Worm (Caenorhabditis elegans): ENCODE results near the gene Y24D9A.7.

The Y24D9A.7 gene

DNA sequence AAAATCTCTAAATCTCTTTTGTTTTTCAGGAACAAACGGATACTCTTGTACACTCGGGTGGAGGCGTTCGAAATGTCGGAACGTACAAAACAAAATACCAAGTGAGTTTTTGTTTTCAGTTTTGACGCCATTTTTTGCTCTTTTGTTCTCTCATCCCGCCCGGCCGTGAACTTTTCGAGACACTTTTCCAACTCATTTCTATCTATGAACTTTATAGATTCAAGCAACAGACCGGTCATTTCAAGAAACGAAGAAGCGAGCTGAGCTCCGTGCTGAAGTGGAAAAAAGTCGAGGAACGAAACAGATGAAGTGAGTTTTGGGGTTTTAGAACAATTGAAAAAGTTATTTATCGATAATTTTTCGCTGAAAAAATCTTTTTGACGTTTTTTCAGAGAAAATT is 5.6 kb upstream of the Y24D9A.7 start:
- TF ChIP-seq flt-1 (GFP tag; IDR thresholded peaks at IDR 0.05) (no peak), cog-1 (tag; optimal IDR thresholded peaks at IDR 0.05) (no peak), med-1 (GFP tag; optimal IDR thresholded peaks at IDR 0.05; ENCODE audit: insufficient read depth) (no peak), klf-2 (GFP tag; conservative IDR thresholded peaks at IDR 0.05) (no peak), tab-1 (GFP tag; IDR thresholded peaks at IDR 0.05) (no peak), ref-1 (GFP tag; conservative IDR thresholded peaks at IDR 0.05) (no peak), ztf-29 (GFP tag; IDR thresholded peaks at IDR 0.05) (no peak), T22C8.4 (GFP tag; IDR thresholded peaks at IDR 0.05) (no peak)

DNA sequence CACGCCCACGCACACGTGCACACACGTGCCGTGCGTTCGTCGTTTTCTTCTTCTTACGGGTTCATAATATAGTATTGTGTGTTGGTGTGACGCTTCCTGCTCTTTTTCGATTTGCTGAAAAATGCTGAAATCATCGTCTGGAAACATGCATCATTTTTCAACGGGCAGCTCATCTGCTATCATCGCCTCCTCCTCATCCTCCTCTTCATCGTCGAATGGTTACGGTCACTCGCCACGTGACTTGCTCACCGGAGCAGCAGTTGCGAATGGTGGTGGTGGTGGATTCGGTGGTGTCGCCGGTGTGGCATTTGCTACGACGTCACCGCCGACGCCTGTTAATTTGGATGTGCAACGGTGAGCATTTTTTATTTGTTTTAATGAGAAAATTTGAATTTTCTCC is 3.7 kb upstream of the Y24D9A.7 start:
- TF ChIP-seq cog-1 (tag; optimal IDR thresholded peaks at IDR 0.05) (no peak), T22C8.4 (GFP tag; IDR thresholded peaks at IDR 0.05) (no peak), ref-1 (GFP tag; conservative IDR thresholded peaks at IDR 0.05) (no peak), tab-1 (GFP tag; IDR thresholded peaks at IDR 0.05) (no peak)

ce11 chrIV:4407055-4407461 is 2.1 kb upstream of the Y24D9A.7 start:
- peak; percentile 42; the same call in 1 of the 2 replicates for TF ChIP-seq ztf-23 (GFP tag; IDR thresholded peaks at IDR 0.05)
- no peak for TF ChIP-seq ref-1 (GFP tag; conservative IDR thresholded peaks at IDR 0.05)

DNA sequence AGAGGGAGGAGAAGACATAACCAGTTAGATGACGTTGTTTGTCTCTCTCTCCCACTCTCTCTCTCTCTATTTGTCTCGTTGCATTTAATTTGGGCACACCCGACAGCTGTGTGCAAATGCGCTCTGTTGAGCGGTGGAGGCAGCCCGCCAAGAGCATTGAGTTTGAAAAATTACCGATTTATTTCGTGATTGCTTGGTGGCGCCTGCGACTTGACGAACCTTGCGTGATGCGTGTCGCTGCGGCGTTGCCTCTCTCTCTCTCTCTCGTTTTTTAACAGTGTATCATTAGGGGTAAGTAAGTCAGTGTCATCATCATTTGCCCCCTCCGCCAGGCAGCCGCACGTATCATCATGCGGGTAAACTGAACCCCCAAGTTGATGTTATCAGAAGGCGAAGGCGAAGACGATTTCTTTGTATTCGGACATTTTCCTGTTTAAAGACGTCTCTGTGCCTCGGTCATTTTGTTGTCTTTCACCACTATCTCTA is 1.1 kb upstream of the Y24D9A.7 start:
- TF ChIP-seq flt-1 (GFP tag; IDR thresholded peaks at IDR 0.05) (peak; percentile 42; the same call in 1 of the 2 replicates), tab-1 (GFP tag; IDR thresholded peaks at IDR 0.05) (no peak), cog-1 (tag; optimal IDR thresholded peaks at IDR 0.05) (no peak), T22C8.4 (GFP tag; IDR thresholded peaks at IDR 0.05) (no peak), ztf-23 (GFP tag; IDR thresholded peaks at IDR 0.05) (no peak)

- TF ChIP-seq ztf-29 (GFP tag; IDR thresholded peaks at IDR 0.05), result no peak
- no peak for TF ChIP-seq ref-1 (GFP tag; conservative IDR thresholded peaks at IDR 0.05)
- no peak for TF ChIP-seq med-1 (GFP tag; optimal IDR thresholded peaks at IDR 0.05; ENCODE audit: insufficient read depth)
- no peak for TF ChIP-seq klf-2 (GFP tag; conservative IDR thresholded peaks at IDR 0.05)
- TF ChIP-seq T22C8.4 (GFP tag; IDR thresholded peaks at IDR 0.05), result no peak
Measured at ce11 chrIV:4403870-4404269, 1.1 kb downstream of the Y24D9A.7 start.

ce11 chrIV:4402413-4402812 is 2.6 kb downstream of the Y24D9A.7 start:
- TF ChIP-seq flt-1 (GFP tag; IDR thresholded peaks at IDR 0.05) (no peak), T22C8.4 (GFP tag; IDR thresholded peaks at IDR 0.05) (no peak), ztf-29 (GFP tag; IDR thresholded peaks at IDR 0.05) (no peak), tab-1 (GFP tag; IDR thresholded peaks at IDR 0.05) (no peak), ztf-23 (GFP tag; IDR thresholded peaks at IDR 0.05) (no peak), ref-1 (GFP tag; conservative IDR thresholded peaks at IDR 0.05) (no peak)

ce11 chrIV:4400350-4401326 is 4.3 kb downstream of the Y24D9A.7 start, which contains the start of gene Y24D9A.6:
Gene Y24D9A.6 (minus strand): TSS chrIV:4400400.
- no peak for TF ChIP-seq med-1 (GFP tag; optimal IDR thresholded peaks at IDR 0.05; ENCODE audit: insufficient read depth)
- no peak for TF ChIP-seq ztf-29 (GFP tag; IDR thresholded peaks at IDR 0.05)
- TF ChIP-seq T22C8.4 (GFP tag; IDR thresholded peaks at IDR 0.05), result peak; percentile 51; the same call in 1 of the 2 replicates
- no peak for TF ChIP-seq flt-1 (GFP tag; IDR thresholded peaks at IDR 0.05)
- no peak for TF ChIP-seq ztf-23 (GFP tag; IDR thresholded peaks at IDR 0.05)
- TF ChIP-seq tab-1 (GFP tag; IDR thresholded peaks at IDR 0.05), result no peak

DNA sequence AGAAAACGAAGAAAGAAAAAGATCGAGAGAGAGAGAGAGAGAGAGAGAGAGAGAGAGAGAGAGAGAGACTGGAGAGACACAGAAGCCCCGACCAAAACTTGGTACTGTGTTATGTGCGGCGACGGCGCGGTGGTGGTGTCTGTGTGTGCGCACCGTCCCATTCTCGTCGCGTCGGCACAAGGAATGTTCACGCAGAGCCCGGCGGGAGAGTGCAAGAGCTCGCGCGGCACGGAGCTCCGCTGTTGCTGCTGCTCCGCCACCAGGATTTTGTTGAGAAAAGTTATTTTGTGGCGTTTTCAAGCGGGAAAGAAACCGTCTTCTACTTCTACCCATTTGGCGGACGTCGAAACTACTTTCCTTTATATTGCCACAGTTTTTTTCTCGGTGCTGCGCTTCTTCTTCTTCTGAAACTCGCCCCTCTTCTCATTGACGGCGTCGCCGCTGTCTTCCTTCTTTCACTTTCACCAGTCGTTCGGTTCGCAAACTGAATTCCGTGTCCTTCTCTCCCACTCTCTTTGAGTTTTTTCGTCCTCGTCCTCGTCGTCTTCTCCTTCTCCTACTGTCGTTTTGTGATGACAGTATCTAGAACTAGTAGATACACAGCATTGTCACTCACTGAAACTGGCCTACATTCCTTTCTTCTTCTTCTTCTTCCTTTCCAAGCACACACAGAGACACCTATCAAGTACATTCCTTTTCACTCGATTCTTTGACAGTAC is 5.4 kb downstream of the Y24D9A.7 start:
- TF ChIP-seq tab-1 (GFP tag; IDR thresholded peaks at IDR 0.05) (0 out of 2 replicates have a peak, but pooled peaks have one; percentile 58), ref-1 (GFP tag; conservative IDR thresholded peaks at IDR 0.05) (no peak), T22C8.4 (GFP tag; IDR thresholded peaks at IDR 0.05) (no peak), klf-2 (GFP tag; conservative IDR thresholded peaks at IDR 0.05) (no peak), cog-1 (tag; optimal IDR thresholded peaks at IDR 0.05) (no peak), med-1 (GFP tag; optimal IDR thresholded peaks at IDR 0.05; ENCODE audit: insufficient read depth) (no peak), ztf-23 (GFP tag; IDR thresholded peaks at IDR 0.05) (0 out of 2 replicates have a peak, but pooled peaks have one; percentile 21), flt-1 (GFP tag; IDR thresholded peaks at IDR 0.05) (0 out of 2 replicates have a peak, but pooled peaks have one; percentile 13), ztf-29 (GFP tag; IDR thresholded peaks at IDR 0.05) (no peak)

ce11 chrIV:4398890-4399289 is 6.1 kb downstream of the Y24D9A.7 start:
- TF ChIP-seq T22C8.4 (GFP tag; IDR thresholded peaks at IDR 0.05) (no peak), med-1 (GFP tag; optimal IDR thresholded peaks at IDR 0.05; ENCODE audit: insufficient read depth) (no peak), klf-2 (GFP tag; conservative IDR thresholded peaks at IDR 0.05) (no peak), ztf-23 (GFP tag; IDR thresholded peaks at IDR 0.05) (no peak), tab-1 (GFP tag; IDR thresholded peaks at IDR 0.05) (no peak), ref-1 (GFP tag; conservative IDR thresholded peaks at IDR 0.05) (no peak), ztf-29 (GFP tag; IDR thresholded peaks at IDR 0.05) (no peak), flt-1 (GFP tag; IDR thresholded peaks at IDR 0.05) (no peak), cog-1 (tag; optimal IDR thresholded peaks at IDR 0.05) (no peak)

- TF ChIP-seq ztf-23 (GFP tag; IDR thresholded peaks at IDR 0.05) (peak; percentile 38; the same call in 1 of the 2 replicates), flt-1 (GFP tag; IDR thresholded peaks at IDR 0.05) (no peak), ref-1 (GFP tag; conservative IDR thresholded peaks at IDR 0.05) (no peak)
Measured at ce11 chrIV:4398420-4398819, 6.6 kb downstream of the Y24D9A.7 start.
